Fruit fly (Drosophila melanogaster): ENCODE measurements around the gene TSG101.
A peak's percentile ranks its signal among the peaks of the same experiment; 100 is the strongest.

TSG101 gene

DNA sequence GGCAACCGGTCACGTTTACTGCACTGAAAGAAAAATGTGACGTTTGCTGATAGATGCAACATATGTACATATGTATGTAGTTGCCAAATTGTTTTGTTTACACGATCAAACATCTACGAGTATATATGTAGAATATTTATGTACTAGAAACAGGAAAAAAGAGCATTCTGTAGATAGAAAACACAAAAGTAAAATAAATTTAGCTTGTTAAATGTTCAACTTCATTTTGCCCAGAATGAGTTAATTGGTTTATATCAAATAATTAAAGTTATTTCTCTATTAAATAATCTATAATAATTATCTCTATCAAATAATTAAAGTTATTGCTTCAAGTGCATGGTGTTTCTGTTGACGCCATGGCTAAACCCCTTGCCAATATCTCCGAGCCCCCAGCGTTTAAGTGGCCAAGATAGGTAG lies 31.0 kb downstream of the TSG101 start (continued):
- TF ChIP-seq E2f1 (GFP tag; IDR thresholded peaks at IDR 0.05) = no peak
- peak; percentile 69 for TF ChIP-seq phol (tag; optimal IDR thresholded peaks at IDR 0.05)
- peak; percentile 5 for TF ChIP-seq CG10654 (GFP tag; optimal IDR thresholded peaks at IDR 0.05)
- TF ChIP-seq sob (GFP tag; IDR thresholded peaks at IDR 0.05) = no peak
- TF ChIP-seq CG6813 (GFP tag; optimal IDR thresholded peaks at IDR 0.05) = no peak
- no peak for TF ChIP-seq knrl (GFP tag; IDR thresholded peaks at IDR 0.05; ENCODE audit: partially characterized antibody)
- peak; percentile 12 for TF ChIP-seq HHEX (GFP tag; optimal IDR thresholded peaks at IDR 0.05)
- peak; percentile 52 for TF ChIP-seq CG11504 (tag; optimal IDR thresholded peaks at IDR 0.05)
- TF ChIP-seq bcd (GFP tag; optimal IDR thresholded peaks at IDR 0.05) = peak; percentile 24
- no peak for TF ChIP-seq YL-1 (GFP tag; optimal IDR thresholded peaks at IDR 0.05)
- TF ChIP-seq Doc3 (GFP tag; IDR thresholded peaks at IDR 0.05; ENCODE audit: partially characterized antibody) = no peak
- peak; percentile 22 for TF ChIP-seq nerfin-1 (tag; optimal IDR thresholded peaks at IDR 0.05)
- TF ChIP-seq repo (GFP tag; optimal IDR thresholded peaks at IDR 0.05) = no peak
- TF ChIP-seq Ets65A (GFP tag) = peak; percentile 79
- no peak for TF ChIP-seq crol (GFP tag; IDR thresholded peaks at IDR 0.05)
- no peak for TF ChIP-seq Usf (GFP tag; optimal IDR thresholded peaks at IDR 0.05)
- peak; percentile 69 for TF ChIP-seq CG2678 (tag; optimal IDR thresholded peaks at IDR 0.05)
- no peak for TF ChIP-seq CG4424 (GFP tag; optimal IDR thresholded peaks at IDR 0.05)
- no peak for TF ChIP-seq Neu2 (GFP tag; optimal IDR thresholded peaks at IDR 0.05; ENCODE audit: borderline replicate concordance)
- TF ChIP-seq Hey (tag; optimal IDR thresholded peaks at IDR 0.05) = no peak
- no peak for TF ChIP-seq Adf1 (GFP tag; IDR thresholded peaks at IDR 0.05)
- TF ChIP-seq pnt (GFP tag; optimal IDR thresholded peaks at IDR 0.05) = peak; percentile 24
- TF ChIP-seq CG10979 (tag; optimal IDR thresholded peaks at IDR 0.05) = peak; percentile 59
- TF ChIP-seq CG1647 (GFP tag; optimal IDR thresholded peaks at IDR 0.05) = no peak
- TF ChIP-seq NC2β (GFP tag; optimal IDR thresholded peaks at IDR 0.05) = no peak
- no peak for TF ChIP-seq PHDP (tag; optimal IDR thresholded peaks at IDR 0.05)
- TF ChIP-seq CG12659 (GFP tag; optimal IDR thresholded peaks at IDR 0.05) = no peak
- no peak for TF ChIP-seq rib (GFP tag; IDR thresholded peaks at IDR 0.05)
- no peak for TF ChIP-seq pan (optimal IDR thresholded peaks at IDR 0.05)
- TF ChIP-seq pan (GFP tag; optimal IDR thresholded peaks at IDR 0.05 in 1 of 2, IDR thresholded peaks at IDR 0.05 in 1 of 2) = no peak
- TF ChIP-seq CG16815 (GFP tag; optimal IDR thresholded peaks at IDR 0.05) = no peak
- TF ChIP-seq org-1 (GFP tag; optimal IDR thresholded peaks at IDR 0.05) = no peak
- peak; percentile 86 for TF ChIP-seq sens (GFP tag)
- no peak for TF ChIP-seq CG14965 (GFP tag; optimal IDR thresholded peaks at IDR 0.05; ENCODE audit: borderline replicate concordance)
- no peak for TF ChIP-seq sima (GFP tag; optimal IDR thresholded peaks at IDR 0.05)
- TF ChIP-seq Med (GFP tag) = no peak
- peak; percentile 30 for TF ChIP-seq CG17359 (tag; optimal IDR thresholded peaks at IDR 0.05)
- no peak for TF ChIP-seq CG8765 (GFP tag; IDR thresholded peaks at IDR 0.05)
- TF ChIP-seq CG4730 (GFP tag; IDR thresholded peaks at IDR 0.05) = no peak
- TF ChIP-seq CG2120 (GFP tag; optimal IDR thresholded peaks at IDR 0.05) = no peak
- no peak for TF ChIP-seq CG1529 (GFP tag; optimal IDR thresholded peaks at IDR 0.05)
- peak; percentile 35 for TF ChIP-seq CG7839 (tag; optimal IDR thresholded peaks at IDR 0.05)
- no peak for TF ChIP-seq hkb (optimal IDR thresholded peaks at IDR 0.05)
- TF ChIP-seq hkb (GFP tag; IDR thresholded peaks at IDR 0.05) = no peak
- TF ChIP-seq CG7987 (GFP tag; optimal IDR thresholded peaks at IDR 0.05) = no peak
- no peak for TF ChIP-seq CG32772 (GFP tag; IDR thresholded peaks at IDR 0.05)
- no peak for TF ChIP-seq mld (GFP tag; IDR thresholded peaks at IDR 0.05; ENCODE audit: partially characterized antibody)
- TF ChIP-seq CG10147 (GFP tag; optimal IDR thresholded peaks at IDR 0.05) = peak; percentile 24
- peak; percentile 42 for TF ChIP-seq Blimp-1 (GFP tag; optimal IDR thresholded peaks at IDR 0.05)
- peak; percentile 14; the same call in 1 of the 3 replicates for TF ChIP-seq CG17361 (GFP tag; IDR thresholded peaks at IDR 0.05)
